Fruit fly (Drosophila melanogaster) whole organism, wandering third instar larva: ENCODE data around the gene Pez.

Experiments used
- N ChIP-seq: fragments of >200 bp; optimal IDR thresholded peaks from 2 replicates; lab custom pipeline; 2018; ENCODE audit warnings: missing biosample characterization, missing external identifiers, missing genetic modification characterization
- OdsH ChIP-seq: fragments of 200-800 bp; sonication (Bioruptor generic); optimal IDR thresholded peaks from 2 replicates; lab custom pipeline; 2016; ENCODE audit warnings: missing biosample characterization, mild to moderate bottlenecking, missing genetic modification characterization
- Rel ChIP-seq, 2 experiments: fragments of 200-800 bp; sonication (Bioruptor generic) in 1 of 2; optimal IDR thresholded peaks; 2 replicates in 1 of 2; 3 replicates in 1 of 2; lab custom pipeline; 2016 to 2019; ENCODE audit warnings: mild to moderate bottlenecking in 2 of 2, missing biosample characterization in 2 of 2, missing genetic modification characterization in 2 of 2, moderate library complexity in 1 of 2
- Vsx2 ChIP-seq: fragments of 200-300, 225-300 bp; sonication (Bioruptor generic); optimal IDR thresholded peaks from 2 replicates; lab custom pipeline; 2018; ENCODE audit warnings: missing biosample characterization, missing genetic modification characterization; ENCODE audit not compliant: partially characterized antibody
- dsf ChIP-seq: sonication (Bioruptor generic); optimal IDR thresholded peaks from 2 replicates; lab custom pipeline; 2016; ENCODE audit warnings: missing biosample characterization, missing genetic modification characterization, borderline replicate concordance
- foxo ChIP-seq, 2 experiments: fragments of 200-800 bp; sonication (Bioruptor generic); optimal IDR thresholded peaks; 2 replicates in 1 of 2; 3 replicates in 1 of 2; lab custom pipeline; 2016 to 2017; ENCODE audit warnings: missing biosample characterization in 2 of 2, missing genetic modification characterization in 2 of 2
- h ChIP-seq: fragments of 200-800 bp; sonication (Bioruptor generic); optimal IDR thresholded peaks from 3 replicates; lab custom pipeline; 2016; ENCODE audit warnings: missing biosample characterization, mild to moderate bottlenecking, missing genetic modification characterization
- rgr ChIP-seq: fragments of 200-800 bp; sonication (Bioruptor generic); optimal IDR thresholded peaks from 3 replicates; lab custom pipeline; 2016; ENCODE audit warnings: missing biosample characterization, mild to moderate bottlenecking, missing genetic modification characterization
- woc ChIP-seq: sonication (Bioruptor generic); optimal IDR thresholded peaks from 2 replicates; lab custom pipeline; 2016; ENCODE audit warnings: missing biosample characterization, mild to moderate bottlenecking, missing genetic modification characterization

The Pez gene

DNA sequence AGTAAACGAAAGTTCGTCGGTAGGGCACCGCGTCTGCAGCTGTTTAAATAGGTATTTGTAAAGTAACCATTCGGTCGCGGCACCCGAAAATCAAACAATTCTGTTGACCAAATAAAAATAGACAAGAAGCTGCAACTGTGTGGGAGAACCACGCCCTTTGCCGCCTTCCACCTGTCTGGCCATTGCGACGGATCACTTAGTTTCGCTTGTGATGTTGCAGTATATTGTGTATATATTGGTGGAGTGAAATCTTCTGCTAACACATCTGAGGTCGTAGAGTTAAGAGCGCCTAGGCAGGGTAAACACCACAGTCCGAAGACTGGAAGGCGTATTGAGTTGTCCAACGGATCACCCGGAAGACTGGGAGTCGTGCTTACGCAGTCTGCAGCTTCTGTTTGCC is 55.1 kb downstream of the Pez start:
- TF ChIP-seq dsf (GFP tag; lab: Kevin White, UChicago) (no peak), Rel (GFP tag; optimal IDR thresholded peaks at IDR 0.05; lab: Kevin White, UChicago) (no peak), Rel (tag; optimal IDR thresholded peaks at IDR 0.05; lab: Kevin White, UChicago) (no peak), OdsH (GFP tag; lab: Kevin White, UChicago) (no peak), N (no peak), woc (GFP tag; lab: Kevin White, UChicago) (no peak), rgr (no peak), h (GFP tag; lab: Kevin White, UChicago) (no peak), Vsx2 (no peak), foxo (GFP tag; optimal IDR thresholded peaks at IDR 0.05; lab: Kevin White, UChicago) (no peak)
- TF ChIP-seq, all 38 proteins: peak for 0
